Fruit fly (Drosophila melanogaster) whole organism, embryonic: ENCODE results near the gene CG13029.

Experiments used
- Bgb ChIP-seq: fragments of 200-800 bp; sonication (Bioruptor generic); IDR thresholded peaks from 2 replicates; pipeline ENCODE4 v1.3.6; 2022; ENCODE audit warnings: missing biosample characterization, missing genetic modification characterization; ENCODE audit not compliant: partially characterized antibody
- CG10274 ChIP-seq: fragments of 200-800 bp; sonication (Bioruptor generic); optimal IDR thresholded peaks from 3 replicates; lab custom pipeline; 2017; ENCODE audit warnings: missing biosample characterization, mild to moderate bottlenecking, missing genetic modification characterization
- CG10321 ChIP-seq: fragments of 200-800 bp; sonication (Bioruptor generic); IDR thresholded peaks from 2 replicates; pipeline ENCODE4 v1.3.6; 2022; ENCODE audit warnings: missing biosample characterization, missing genetic modification characterization
- CG11456 ChIP-seq: fragments of 200-800 bp; sonication (Bioruptor generic); IDR thresholded peaks from 3 replicates; pipeline ENCODE4 v1.3.6; 2022; ENCODE audit warnings: missing biosample characterization, missing genetic modification characterization
- CG11695 ChIP-seq: fragments of 200-800 bp; sonication (Bioruptor generic); IDR thresholded peaks from 3 replicates; pipeline ENCODE4 v1.3.6; 2022; ENCODE audit warnings: missing biosample characterization, missing genetic modification characterization
- CG12155 ChIP-seq: fragments of 200-800 bp; sonication (Bioruptor generic); optimal IDR thresholded peaks from 3 replicates; lab custom pipeline; 2016; ENCODE audit warnings: missing biosample characterization, missing genetic modification characterization
- CG12769 ChIP-seq: fragments of 200-800 bp; sonication (Bioruptor generic); optimal IDR thresholded peaks from 2 replicates; lab custom pipeline; 2019; ENCODE audit warnings: missing biosample characterization, mild to moderate bottlenecking, missing genetic modification characterization, moderate library complexity
- CG13287 ChIP-seq: fragments of 200-800 bp; sonication (Bioruptor generic); IDR thresholded peaks from 2 replicates; pipeline ENCODE4 v1.3.6; 2022; ENCODE audit warnings: missing biosample characterization, missing genetic modification characterization; ENCODE audit not compliant: partially characterized antibody
- CG13424 ChIP-seq: fragments of 200-800 bp; sonication (Bioruptor generic); optimal IDR thresholded peaks from 2 replicates; lab custom pipeline; 2019; ENCODE audit warnings: missing biosample characterization, mild to moderate bottlenecking, missing genetic modification characterization, moderate library complexity
- CG14014 ChIP-seq: fragments of 200-800 bp; sonication (Bioruptor generic); IDR thresholded peaks from 2 replicates; pipeline ENCODE4 v1.3.6; 2022; ENCODE audit warnings: missing biosample characterization, missing genetic modification characterization
- CG14860 ChIP-seq: fragments of 200-800 bp; sonication (Bioruptor generic); IDR thresholded peaks from 3 replicates; pipeline ENCODE4 v1.3.6; 2022; ENCODE audit warnings: missing biosample characterization, missing genetic modification characterization; ENCODE audit not compliant: partially characterized antibody
- CG15514 ChIP-seq: fragments of 200-800 bp; sonication (Bioruptor generic); optimal IDR thresholded peaks from 3 replicates; lab custom pipeline; 2017; ENCODE audit warnings: missing biosample characterization, missing genetic modification characterization, mild to moderate bottlenecking, moderate library complexity, missing genetic modification reagents
- CG16779 ChIP-seq: fragments of 200-800 bp; sonication (Bioruptor generic); IDR thresholded peaks from 2 replicates; pipeline ENCODE4 v1.3.6; 2022; ENCODE audit warnings: missing biosample characterization, missing genetic modification characterization
- CG6689 ChIP-seq: fragments of 200-800 bp; sonication (Bioruptor generic); IDR thresholded peaks from 2 replicates; pipeline ENCODE4 v1.3.6; 2022; ENCODE audit warnings: missing biosample characterization, missing genetic modification characterization
- CG8281 ChIP-seq: fragments of 200-800 bp; sonication (Bioruptor generic); optimal IDR thresholded peaks from 2 replicates; lab custom pipeline; 2018; ENCODE audit warnings: missing biosample characterization, mild to moderate bottlenecking, missing genetic modification characterization, moderate library complexity
- CG8290 ChIP-seq, 3 experiments: fragments of 200-800 bp; sonication (Bioruptor generic); optimal IDR thresholded peaks; 2 replicates each; lab custom pipeline; 2016 to 2019; ENCODE audit warnings: missing biosample characterization in 3 of 3, missing genetic modification characterization in 3 of 3, mild to moderate bottlenecking in 2 of 3, moderate library complexity in 1 of 3
- CG8359 ChIP-seq: fragments of 200-800 bp; sonication (Bioruptor generic); optimal IDR thresholded peaks from 2 replicates; lab custom pipeline; 2017; ENCODE audit warnings: missing biosample characterization, mild to moderate bottlenecking, missing genetic modification characterization, borderline replicate concordance
- CTCF ChIP-seq: fragments of 200-800 bp; sonication (Bioruptor generic); optimal IDR thresholded peaks from 2 replicates; lab custom pipeline; 2017; ENCODE audit warnings: missing biosample characterization, mild to moderate bottlenecking, missing genetic modification characterization, moderate library complexity
- Camta ChIP-seq: fragments of 200-800 bp; sonication (Bioruptor generic); optimal IDR thresholded peaks from 2 replicates; lab custom pipeline; 2016; ENCODE audit warnings: missing biosample characterization, missing genetic modification characterization
- Doc2 ChIP-seq: fragments of 200-800 bp; sonication (Bioruptor generic); IDR thresholded peaks from 2 replicates; pipeline ENCODE4 v1.3.6; 2022; ENCODE audit warnings: missing biosample characterization, missing genetic modification characterization
- Dp ChIP-seq: fragments of 200-800 bp; sonication (Bioruptor generic); optimal IDR thresholded peaks from 2 replicates; lab custom pipeline; 2018; ENCODE audit warnings: missing biosample characterization, mild to moderate bottlenecking, missing genetic modification characterization, moderate library complexity
- H15 ChIP-seq: fragments of 200-800 bp; sonication (Bioruptor generic); IDR thresholded peaks from 3 replicates; pipeline ENCODE4 v1.3.6; 2022; ENCODE audit warnings: missing biosample characterization, missing genetic modification characterization
- Myb ChIP-seq: fragments of 200-800 bp; sonication (Bioruptor generic); optimal IDR thresholded peaks from 2 replicates; lab custom pipeline; 2016; ENCODE audit warnings: missing biosample characterization, missing genetic modification characterization
- NC2α ChIP-seq: fragments of 200-800 bp; sonication (Bioruptor generic); optimal IDR thresholded peaks from 2 replicates; lab custom pipeline; 2016; ENCODE audit warnings: missing biosample characterization, missing genetic modification characterization
- Nf-YA ChIP-seq: fragments of 200-800 bp; sonication (Bioruptor generic); IDR thresholded peaks from 2 replicates; pipeline ENCODE4 v1.3.6; 2022; ENCODE audit warnings: missing biosample characterization, missing genetic modification characterization
- Nf-YB ChIP-seq: fragments of 200-800 bp; sonication (Bioruptor generic); optimal IDR thresholded peaks from 3 replicates; lab custom pipeline; 2019; ENCODE audit warnings: missing biosample characterization, mild to moderate bottlenecking, missing genetic modification characterization, moderate library complexity
- Oli ChIP-seq: fragments of 200-800 bp; sonication (Bioruptor generic); optimal IDR thresholded peaks from 2 replicates; lab custom pipeline; 2018; ENCODE audit warnings: missing biosample characterization, mild to moderate bottlenecking, missing genetic modification characterization, moderate library complexity
- Poxn ChIP-seq: fragments of 200-800 bp; sonication (Bioruptor generic); IDR thresholded peaks from 2 replicates; pipeline ENCODE4 v1.3.6; 2022; ENCODE audit warnings: missing biosample characterization, missing genetic modification characterization
- Six4 ChIP-seq: fragments of 200-800 bp; sonication (Bioruptor generic); optimal IDR thresholded peaks from 2 replicates; lab custom pipeline; 2016; ENCODE audit warnings: missing biosample characterization, missing genetic modification characterization
- abd-A ChIP-seq: fragments of 200-800 bp; sonication (Bioruptor generic); optimal IDR thresholded peaks from 3 replicates; lab custom pipeline; 2019; ENCODE audit warnings: missing biosample characterization, mild to moderate bottlenecking, missing genetic modification characterization, moderate library complexity
- amos ChIP-seq: fragments of 200-800 bp; sonication (Bioruptor generic); IDR thresholded peaks from 2 replicates; pipeline ENCODE4 v1.3.6; 2022; ENCODE audit warnings: missing biosample characterization, missing genetic modification characterization; ENCODE audit not compliant: partially characterized antibody
- bigmax ChIP-seq: fragments of 200-800 bp; sonication (Bioruptor generic); optimal IDR thresholded peaks from 2 replicates; lab custom pipeline; 2018; ENCODE audit warnings: missing biosample characterization, mild to moderate bottlenecking, missing genetic modification characterization
- btn ChIP-seq: fragments of 200-800 bp; sonication (Bioruptor generic); optimal IDR thresholded peaks from 2 replicates; lab custom pipeline; 2016; ENCODE audit warnings: missing biosample characterization, missing genetic modification characterization
- chinmo ChIP-seq: fragments of 200-800 bp; sonication (Bioruptor generic); IDR thresholded peaks from 4 replicates; pipeline ENCODE4 v1.3.6; 2022; ENCODE audit warnings: missing biosample characterization, missing genetic modification characterization; ENCODE audit not compliant: partially characterized antibody
- ci ChIP-seq: fragments of 200-800 bp; sonication (Bioruptor generic); IDR thresholded peaks from 3 replicates; pipeline ENCODE4 v1.3.6; 2022; ENCODE audit warnings: missing biosample characterization, missing genetic modification characterization
- crol ChIP-seq: fragments of 200-800 bp; sonication (Bioruptor generic); IDR thresholded peaks from 2 replicates; pipeline ENCODE4 v1.3.6; 2022; ENCODE audit warnings: missing biosample characterization, missing genetic modification characterization
- crp ChIP-seq, 2 experiments: fragments of 200-800 bp; sonication (Bioruptor generic); optimal IDR thresholded peaks; 2 replicates in 1 of 2; 3 replicates in 1 of 2; lab custom pipeline; 2017; ENCODE audit warnings: missing biosample characterization in 2 of 2, missing genetic modification characterization in 2 of 2, mild to moderate bottlenecking in 1 of 2, moderate library complexity in 1 of 2
- da ChIP-seq: fragments of 200-800 bp; sonication (Bioruptor generic); optimal IDR thresholded peaks from 2 replicates; lab custom pipeline; 2016; ENCODE audit warnings: missing biosample characterization, missing genetic modification characterization
- hbn ChIP-seq: fragments of 200-800 bp; sonication (Bioruptor generic); IDR thresholded peaks from 2 replicates; pipeline ENCODE4 v1.3.6; 2022; ENCODE audit warnings: missing biosample characterization, missing genetic modification characterization; ENCODE audit not compliant: partially characterized antibody
- nau ChIP-seq: fragments of 200-800 bp; sonication (Bioruptor generic); optimal IDR thresholded peaks from 3 replicates; lab custom pipeline; 2017; ENCODE audit warnings: missing biosample characterization, mild to moderate bottlenecking, missing genetic modification characterization, missing genetic modification reagents
- org-1 ChIP-seq: fragments of 200-800 bp; sonication (Bioruptor generic); optimal IDR thresholded peaks from 2 replicates; lab custom pipeline; 2017; ENCODE audit warnings: missing biosample characterization, missing genetic modification characterization
- sd ChIP-seq: fragments of 200-800 bp; sonication (Bioruptor generic); optimal IDR thresholded peaks from 3 replicates; lab custom pipeline; 2018; ENCODE audit warnings: missing biosample characterization, mild to moderate bottlenecking, missing genetic modification characterization, moderate library complexity
- so ChIP-seq: fragments of 200-800 bp; sonication (Bioruptor generic); IDR thresholded peaks from 3 replicates; pipeline ENCODE4 v1.3.6; 2022; ENCODE audit warnings: missing biosample characterization, missing genetic modification characterization
- stc ChIP-seq: fragments of 200-800 bp; sonication (Bioruptor generic); IDR thresholded peaks from 2 replicates; pipeline ENCODE4 v1.3.6; 2022; ENCODE audit warnings: missing biosample characterization, missing genetic modification characterization
- sug ChIP-seq: fragments of 200-800 bp; optimal IDR thresholded peaks from 2 replicates; lab custom pipeline; 2019; ENCODE audit warnings: missing biosample characterization, mild to moderate bottlenecking, missing genetic modification characterization, moderate library complexity
- vnd ChIP-seq: fragments of 200-800 bp; sonication (Bioruptor generic); IDR thresholded peaks from 3 replicates; pipeline ENCODE4 v1.3.6; 2022; ENCODE audit warnings: missing biosample characterization, missing genetic modification characterization; ENCODE audit not compliant: partially characterized antibody

Gene CG13029

dm6 chr3L:16886179-16886930 is 25.9 kb downstream of the CG13029 start (continued):
- TF ChIP-seq Nf-YA (GFP tag; lab: Robert Waterston, UW) (no peak), CG6689 (GFP tag; lab: Robert Waterston, UW) (peak; percentile 41; the same call in 1 of the 2 replicates), CG8290 (GFP tag; optimal IDR thresholded peaks at IDR 0.05; lab: Kevin White, UChicago) (no peak), CG8290 (tag; optimal IDR thresholded peaks at IDR 0.05; lab: Kevin White, UChicago) (no peak), ci (GFP tag; lab: Robert Waterston, UW) (0 out of 3 replicates have a peak, but pooled peaks have one; percentile 33), CG8281 (tag; lab: Kevin White, UChicago) (peak; percentile 98), bigmax (no peak), Six4 (GFP tag; lab: Kevin White, UChicago) (no peak), Oli (tag; lab: Kevin White, UChicago) (peak; percentile 14), chinmo (GFP tag; lab: Robert Waterston, UW) (0 out of 4 replicates have a peak, but pooled peaks have one; percentile 23), stc (no peak), Bgb (GFP tag; lab: Robert Waterston, UW) (0 out of 2 replicates have a peak, but pooled peaks have one; percentile 10)

DNA sequence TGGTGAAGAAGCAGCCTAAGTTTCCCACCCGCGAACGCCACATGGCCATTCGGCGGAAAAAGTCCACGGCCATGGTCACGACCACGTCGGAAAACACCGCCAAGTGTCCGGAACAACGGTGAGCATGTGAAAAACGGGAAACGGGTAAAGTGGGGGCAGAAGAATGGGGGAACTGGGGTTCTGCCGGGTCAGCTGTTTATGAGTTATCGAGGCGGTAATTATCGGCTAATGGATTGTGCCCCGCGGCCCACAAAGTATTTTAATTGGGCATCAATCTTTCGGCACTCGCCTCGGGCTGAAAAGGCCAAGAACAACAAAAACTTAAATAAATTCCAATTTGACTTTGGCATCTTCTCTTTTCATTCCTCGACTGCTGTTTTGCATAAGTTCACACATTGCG is 26.9 kb downstream of the CG13029 start:
- 0 out of 3 replicates have a peak, but pooled peaks have one; percentile 18 for TF ChIP-seq so
- 0 out of 3 replicates have a peak, but pooled peaks have one; percentile 26 for TF ChIP-seq ci (GFP tag; lab: Robert Waterston, UW)
- TF ChIP-seq CG11456 (GFP tag; lab: Robert Waterston, UW): 0 out of 3 replicates have a peak, but pooled peaks have one; percentile 12
- 0 out of 2 replicates have a peak, but pooled peaks have one; percentile 25 for TF ChIP-seq CG10321 (GFP tag; lab: Robert Waterston, UW)
- 0 out of 4 replicates have a peak, but pooled peaks have one; percentile 6 for TF ChIP-seq chinmo (GFP tag; lab: Robert Waterston, UW)
- TF ChIP-seq CG12769 (tag; lab: Kevin White, UChicago): peak; percentile 73
- TF ChIP-seq Poxn (GFP tag; lab: Robert Waterston, UW): no peak
- TF ChIP-seq crp (GFP tag; optimal IDR thresholded peaks at IDR 0.05; lab: Kevin White, UChicago): peak in 1 of 2 experiments; percentile 4
- peak; percentile 25 for TF ChIP-seq org-1 (GFP tag; lab: Kevin White, UChicago)
- TF ChIP-seq CG14860 (GFP tag; lab: Robert Waterston, UW): no peak
- TF ChIP-seq crol: peak; percentile 65; the same call in 1 of the 2 replicates
- no peak for TF ChIP-seq nau
- TF ChIP-seq CG13424 (tag; lab: Kevin White, UChicago): no peak
- TF ChIP-seq abd-A (tag; lab: Kevin White, UChicago): peak; percentile 67
- no peak for TF ChIP-seq CG14014
- TF ChIP-seq CTCF: peak; percentile 15
- peak; percentile 78 for TF ChIP-seq sd (tag; lab: Kevin White, UChicago)
- no peak for TF ChIP-seq CG16779 (GFP tag; lab: Robert Waterston, UW)

DNA sequence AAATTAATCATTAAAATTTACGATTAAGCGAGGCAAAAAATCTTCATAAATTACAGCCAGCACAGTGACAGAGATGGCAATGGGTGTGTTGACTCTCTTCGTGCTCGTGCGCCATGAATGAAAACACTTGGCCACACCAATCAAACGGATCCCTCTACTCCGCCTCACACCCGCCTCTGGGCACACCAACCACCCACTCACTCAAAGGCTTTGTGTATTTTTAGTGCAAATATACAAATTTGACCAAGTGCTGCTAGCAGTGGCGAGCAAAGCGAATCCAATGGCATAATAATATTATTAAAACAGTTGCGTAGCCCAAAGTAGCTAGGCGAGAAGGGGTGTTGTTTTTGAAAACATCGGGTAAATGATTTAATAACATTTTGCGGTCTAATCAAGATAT is 29.1 kb downstream of the CG13029 start:
- TF ChIP-seq amos: 0 out of 2 replicates have a peak, but pooled peaks have one; percentile 9
- no peak for TF ChIP-seq Camta (GFP tag; lab: Kevin White, UChicago)
- no peak for TF ChIP-seq sug
- TF ChIP-seq da (GFP tag; lab: Kevin White, UChicago): no peak
- no peak for TF ChIP-seq H15
- TF ChIP-seq Doc2 (GFP tag; lab: Robert Waterston, UW): no peak
- TF ChIP-seq Myb: no peak
- TF ChIP-seq Dp (GFP tag; lab: Kevin White, UChicago): no peak
- TF ChIP-seq btn (GFP tag; lab: Kevin White, UChicago): no peak
- TF ChIP-seq Nf-YB (GFP tag; lab: Kevin White, UChicago): no peak
- no peak for TF ChIP-seq vnd (GFP tag; lab: Robert Waterston, UW)
- no peak for TF ChIP-seq NC2α
- no peak for TF ChIP-seq hbn (GFP tag; lab: Robert Waterston, UW)
- TF ChIP-seq CG10274 (GFP tag; lab: Kevin White, UChicago): no peak
- no peak for TF ChIP-seq CG12155 (GFP tag; lab: Kevin White, UChicago)
- TF ChIP-seq CG13287 (GFP tag; lab: Robert Waterston, UW): peak; percentile 41
- no peak for TF ChIP-seq CG8359 (GFP tag; lab: Kevin White, UChicago)
- TF ChIP-seq CG15514 (GFP tag; lab: Kevin White, UChicago): peak; percentile 17
- 0 out of 3 replicates have a peak, but pooled peaks have one; percentile 13 for TF ChIP-seq CG11695 (GFP tag; lab: Robert Waterston, UW)
